Fruit fly (Drosophila melanogaster) whole organism, wandering third instar larva: ENCODE results near the gene Or22c.

Experiments
- Abd-B ChIP-seq: fragments of >200 bp; optimal IDR thresholded peaks from 2 replicates; lab custom pipeline; 2017; ENCODE audit warnings: missing biosample characterization, missing genetic modification characterization
- CG9705 ChIP-seq: fragments of 200-800 bp; sonication (Bioruptor generic); optimal IDR thresholded peaks from 2 replicates; lab custom pipeline; 2018; ENCODE audit warnings: missing biosample characterization, mild to moderate bottlenecking, missing genetic modification characterization
- CrebA ChIP-seq: fragments of 200-800 bp; sonication (Bioruptor generic); optimal IDR thresholded peaks from 2 replicates; lab custom pipeline; 2016; ENCODE audit warnings: missing biosample characterization, mild to moderate bottlenecking, missing genetic modification characterization, borderline replicate concordance
- Dfd ChIP-seq: fragments of >200 bp; optimal IDR thresholded peaks from 2 replicates; lab custom pipeline; 2017; ENCODE audit warnings: missing biosample characterization, missing genetic modification characterization
- Dif ChIP-seq: fragments of 200-275, 200-300 bp; sonication (Bioruptor generic); optimal IDR thresholded peaks from 2 replicates; lab custom pipeline; 2018; ENCODE audit warnings: missing biosample characterization, missing genetic modification characterization; ENCODE audit not compliant: partially characterized antibody
- GATAd ChIP-seq: sonication (Bioruptor generic); optimal IDR thresholded peaks from 2 replicates; lab custom pipeline; 2016; ENCODE audit warnings: missing biosample characterization, missing genetic modification characterization
- HLH106 ChIP-seq: fragments of 200-800 bp; optimal IDR thresholded peaks from 3 replicates; lab custom pipeline; 2019; ENCODE audit warnings: missing biosample characterization, mild to moderate bottlenecking, missing genetic modification characterization, moderate library complexity
- Hnf4 ChIP-seq: fragments of 200-800 bp; sonication (Bioruptor generic); optimal IDR thresholded peaks from 2 replicates; lab custom pipeline; 2016; ENCODE audit warnings: missing biosample characterization, mild to moderate bottlenecking, missing genetic modification characterization
- Hr78 ChIP-seq: fragments of >200 bp; optimal IDR thresholded peaks from 2 replicates; lab custom pipeline; 2017; ENCODE audit warnings: missing biosample characterization, missing genetic modification characterization
- Hr83 ChIP-seq: fragments of 200-300 bp; sonication (Bioruptor generic); optimal IDR thresholded peaks from 2 replicates; lab custom pipeline; 2016; ENCODE audit warnings: missing biosample characterization, mild to moderate bottlenecking, missing genetic modification characterization, moderate library complexity; ENCODE audit not compliant: poor library complexity, severe bottlenecking
- Mio ChIP-seq: sonication (Bioruptor generic); optimal IDR thresholded peaks from 2 replicates; lab custom pipeline; 2016; ENCODE audit warnings: missing biosample characterization, missing genetic modification characterization
- Myc ChIP-seq: fragments of >200 bp; optimal IDR thresholded peaks from 2 replicates; lab custom pipeline; 2017
- N ChIP-seq: fragments of >200 bp; optimal IDR thresholded peaks from 2 replicates; lab custom pipeline; 2018; ENCODE audit warnings: missing biosample characterization, missing external identifiers, missing genetic modification characterization
- OdsH ChIP-seq: fragments of 200-800 bp; sonication (Bioruptor generic); optimal IDR thresholded peaks from 2 replicates; lab custom pipeline; 2016; ENCODE audit warnings: missing biosample characterization, mild to moderate bottlenecking, missing genetic modification characterization
- Rel ChIP-seq, 2 experiments: fragments of 200-800 bp; sonication (Bioruptor generic) in 1 of 2; optimal IDR thresholded peaks; 2 replicates in 1 of 2; 3 replicates in 1 of 2; lab custom pipeline; 2016 to 2019; ENCODE audit warnings: mild to moderate bottlenecking in 2 of 2, missing biosample characterization in 2 of 2, missing genetic modification characterization in 2 of 2, moderate library complexity in 1 of 2
- Sp1 ChIP-seq: fragments of 200-800 bp; sonication (Bioruptor generic); optimal IDR thresholded peaks from 3 replicates; lab custom pipeline; 2019; ENCODE audit warnings: missing biosample characterization, mild to moderate bottlenecking, missing genetic modification characterization, moderate library complexity
- Vsx2 ChIP-seq: fragments of 200-300, 225-300 bp; sonication (Bioruptor generic); optimal IDR thresholded peaks from 2 replicates; lab custom pipeline; 2018; ENCODE audit warnings: missing biosample characterization, missing genetic modification characterization; ENCODE audit not compliant: partially characterized antibody
- br ChIP-seq: fragments of 200-800 bp; sonication (Bioruptor generic); optimal IDR thresholded peaks from 2 replicates; lab custom pipeline; 2016; ENCODE audit warnings: missing biosample characterization, missing genetic modification characterization
- brk ChIP-seq: fragments of 200-800 bp; sonication (Bioruptor generic); optimal IDR thresholded peaks from 2 replicates; lab custom pipeline; 2016; ENCODE audit warnings: missing biosample characterization, mild to moderate bottlenecking, missing genetic modification characterization
- dl ChIP-seq, 2 experiments: fragments of 175-275, 200-275 bp in 1 of 2; fragments of 200-275 bp in 1 of 2; sonication (Bioruptor generic); optimal IDR thresholded peaks; lab custom pipeline; 2018; ENCODE audit warnings: mild to moderate bottlenecking in 2 of 2, missing biosample characterization in 2 of 2, missing genetic modification characterization in 2 of 2, moderate library complexity in 2 of 2; ENCODE audit not compliant: partially characterized antibody in 2 of 2, insufficient read depth in 1 of 2
- ey ChIP-seq: fragments of 200-800 bp; sonication (Bioruptor generic); optimal IDR thresholded peaks from 2 replicates; lab custom pipeline; 2016; ENCODE audit warnings: missing biosample characterization, missing genetic modification characterization
- fru ChIP-seq: fragments of 200-800 bp; sonication (Bioruptor generic); optimal IDR thresholded peaks from 3 replicates; lab custom pipeline; 2016; ENCODE audit warnings: missing biosample characterization, mild to moderate bottlenecking, missing genetic modification characterization
- h ChIP-seq: fragments of 200-800 bp; sonication (Bioruptor generic); optimal IDR thresholded peaks from 3 replicates; lab custom pipeline; 2016; ENCODE audit warnings: missing biosample characterization, mild to moderate bottlenecking, missing genetic modification characterization
- jim ChIP-seq: fragments of 175-275, 200-325 bp; sonication (Bioruptor generic); optimal IDR thresholded peaks from 2 replicates; lab custom pipeline; 2016; ENCODE audit warnings: missing biosample characterization, mild to moderate bottlenecking, missing genetic modification characterization
- pan ChIP-seq: fragments of >200 bp; optimal IDR thresholded peaks from 2 replicates; lab custom pipeline; 2017
- psq ChIP-seq: fragments of 200-800 bp; sonication (Bioruptor generic); optimal IDR thresholded peaks from 3 replicates; lab custom pipeline; 2017; ENCODE audit warnings: missing biosample characterization, mild to moderate bottlenecking, missing genetic modification characterization, moderate library complexity
- rgr ChIP-seq: fragments of 200-800 bp; sonication (Bioruptor generic); optimal IDR thresholded peaks from 3 replicates; lab custom pipeline; 2016; ENCODE audit warnings: missing biosample characterization, mild to moderate bottlenecking, missing genetic modification characterization
- sage ChIP-seq: fragments of 200-800 bp; sonication (Bioruptor generic); optimal IDR thresholded peaks from 2 replicates; lab custom pipeline; 2016; ENCODE audit warnings: missing biosample characterization, mild to moderate bottlenecking, missing genetic modification characterization
- sv ChIP-seq: fragments of 200-800 bp; sonication (Bioruptor generic); optimal IDR thresholded peaks from 3 replicates; lab custom pipeline; 2016; ENCODE audit warnings: missing biosample characterization, missing genetic modification characterization
- woc ChIP-seq: sonication (Bioruptor generic); optimal IDR thresholded peaks from 2 replicates; lab custom pipeline; 2016; ENCODE audit warnings: missing biosample characterization, mild to moderate bottlenecking, missing genetic modification characterization

Gene Or22c

dm6 chr2L:2013836-2014434 lies 40.5 kb upstream of the Or22c start:
- no peak for TF ChIP-seq jim
- TF ChIP-seq Rel (GFP tag; optimal IDR thresholded peaks at IDR 0.05; lab: Kevin White, UChicago): no peak
- no peak for TF ChIP-seq Rel (tag; optimal IDR thresholded peaks at IDR 0.05; lab: Kevin White, UChicago)
- no peak for TF ChIP-seq ey (GFP tag; lab: Kevin White, UChicago)
- TF ChIP-seq Hnf4 (GFP tag; lab: Kevin White, UChicago): no peak
- no peak for TF ChIP-seq Dfd

dm6 chr2L:2015204-2015603 lies 39.2 kb upstream of the Or22c start:
- no peak for TF ChIP-seq GATAd
- TF ChIP-seq CrebA (GFP tag; lab: Kevin White, UChicago): no peak

- TF ChIP-seq sv (GFP tag; lab: Kevin White, UChicago) (no peak), dl (GFP tag; optimal IDR thresholded peaks at IDR 0.05; lab: Kevin White, UChicago; ENCODE audit: insufficient read depth in 1 of 2, partially characterized antibody in 2 of 2) (no peak), Vsx2 (GFP tag; lab: Kevin White, UChicago) (no peak), Hr83 (GFP tag; lab: Kevin White, UChicago) (no peak)
- TF ChIP-seq, all 38 proteins: peak for 0
Observed at dm6 chr2L:2022823-2023222, 31.6 kb upstream of the Or22c start.

- no peak for TF ChIP-seq Myc (lab: Kevin White, UChicago)
- TF ChIP-seq fru: no peak
- TF ChIP-seq HLH106 (tag; lab: Kevin White, UChicago): no peak
- TF ChIP-seq GATAd: no peak
- TF ChIP-seq OdsH: no peak
- TF ChIP-seq N: no peak
- TF ChIP-seq jim: no peak
- TF ChIP-seq Mio (GFP tag; lab: Kevin White, UChicago): no peak
- no peak for TF ChIP-seq Sp1 (GFP tag; lab: Kevin White, UChicago)
- no peak for TF ChIP-seq Dif (GFP tag; lab: Kevin White, UChicago)
- TF ChIP-seq ey (GFP tag; lab: Kevin White, UChicago): no peak
- TF ChIP-seq woc (GFP tag; lab: Kevin White, UChicago): no peak
- TF ChIP-seq, all 38 proteins: peak for 0
Observed at dm6 chr2L:2031522-2031921, 22.9 kb upstream of the Or22c start.

dm6 chr2L:2032076-2032475 lies 22.3 kb upstream of the Or22c start:
- no peak for TF ChIP-seq br (GFP tag; lab: Kevin White, UChicago)
- no peak for TF ChIP-seq rgr (GFP tag; lab: Kevin White, UChicago)
- TF ChIP-seq sage (GFP tag; lab: Kevin White, UChicago): no peak

- TF ChIP-seq Dif (GFP tag; lab: Kevin White, UChicago) (no peak), brk (GFP tag; lab: Kevin White, UChicago) (no peak), GATAd (no peak), ey (GFP tag; lab: Kevin White, UChicago) (no peak), h (no peak), CG9705 (GFP tag; lab: Kevin White, UChicago) (no peak), Abd-B (GFP tag; lab: Kevin White, UChicago) (no peak), rgr (GFP tag; lab: Kevin White, UChicago) (no peak), Myc (lab: Kevin White, UChicago) (no peak), psq (GFP tag; lab: Kevin White, UChicago) (no peak), woc (GFP tag; lab: Kevin White, UChicago) (no peak), jim (no peak), pan (lab: Kevin White, UChicago) (no peak), Hr78 (GFP tag; lab: Kevin White, UChicago) (no peak)
Observed at dm6 chr2L:2035941-2036340, 18.4 kb upstream of the Or22c start, which contains the start of gene CG42296. Gene CG42296, minus strand, starts transcription at chr2L:2036041.
